Worm (Caenorhabditis elegans) whole organism, mixed stage, embryonic: Measurements from ENCODE around the gene egal-1.

Experiments
- ceh-39 ChIP-seq: fragments of 150-350 bp; optimal IDR thresholded peaks from 2 replicates; lab custom pipeline; 2014; ENCODE audit warnings: missing biosample characterization, missing genetic modification characterization
- ces-1 ChIP-seq: fragments of 150-350 bp; optimal IDR thresholded peaks from 2 replicates; lab custom pipeline; 2014; ENCODE audit warnings: missing biosample characterization, missing genetic modification reagents, missing genetic modification characterization
- elt-3 ChIP-seq: fragments of 150-350 bp; optimal IDR thresholded peaks from 2 replicates; lab custom pipeline; 2014; ENCODE audit warnings: missing biosample characterization, missing genetic modification characterization
- lsy-2 ChIP-seq: fragments of 150-350 bp; optimal IDR thresholded peaks from 2 replicates; lab custom pipeline; 2014; ENCODE audit warnings: missing biosample characterization, missing genetic modification characterization
- mep-1 ChIP-seq: fragments of 150-350 bp; optimal IDR thresholded peaks from 2 replicates; lab custom pipeline; 2017; ENCODE audit warnings: missing biosample characterization, missing genetic modification reagents, missing genetic modification characterization, inconsistent platforms
- sem-2 ChIP-seq: fragments of 200-800 bp; sonication (Bioruptor generic); optimal IDR thresholded peaks from 2 replicates; lab custom pipeline; 2018; ENCODE audit warnings: mild to moderate bottlenecking, missing genetic modification characterization, missing compliant biosample characterization
- ztf-11 ChIP-seq: fragments of 150-350 bp; optimal IDR thresholded peaks from 2 replicates; lab custom pipeline; 2014; ENCODE audit warnings: missing biosample characterization, missing genetic modification characterization

ce11 chrIV:5824493-5824892 is at the start of gene egal-1:
- TF ChIP-seq ztf-11 (tag; lab: Kevin White, UChicago) (no peak), lsy-2 (tag; lab: Kevin White, UChicago) (no peak), ceh-39 (tag; lab: Kevin White, UChicago) (no peak), mep-1 (tag; lab: Kevin White, UChicago) (no peak), ces-1 (GFP tag; lab: Kevin White, UChicago) (no peak), sem-2 (GFP tag; lab: Kevin White, UChicago) (no peak), elt-3 (tag; lab: Kevin White, UChicago) (no peak)
